Worm (Caenorhabditis elegans) whole organism, L4 larva: ENCODE measurements around the gene romo-1.

Experiments used
- ceh-44 ChIP-seq: fragments of 200-800 bp; sonication (Bioruptor generic); IDR thresholded peaks from 2 replicates; pipeline ENCODE4 v1.3.6; 2022; ENCODE audit warnings: missing genetic modification reagents, missing genetic modification characterization, missing compliant biosample characterization
- jun-1 ChIP-seq: fragments of 150-350 bp; optimal IDR thresholded peaks from 2 replicates; lab custom pipeline; 2014; ENCODE audit warnings: missing biosample characterization, missing genetic modification reagents, missing genetic modification characterization
- mep-1 ChIP-seq: fragments of 150-350 bp; sonication (generic microtip); optimal IDR thresholded peaks from 3 replicates; lab custom pipeline; 2014; ENCODE audit warnings: missing biosample characterization, missing genetic modification characterization
- nhr-11 ChIP-seq: fragments of 150-350 bp; optimal IDR thresholded peaks from 2 replicates; lab custom pipeline; 2014; ENCODE audit warnings: missing biosample characterization, missing genetic modification characterization
- nhr-237 ChIP-seq: sonication (generic microtip); optimal IDR thresholded peaks from 2 replicates; lab custom pipeline; 2017; ENCODE audit warnings: missing biosample characterization, missing genetic modification characterization
- nhr-41 ChIP-seq: fragments of 200-800 bp; sonication (Bioruptor generic); IDR thresholded peaks from 2 replicates; pipeline ENCODE4 v1.3.6; 2022; ENCODE audit warnings: missing genetic modification reagents, missing genetic modification characterization, missing compliant biosample characterization
- pha-4 ChIP-seq, 2 experiments: fragments of 150-350 bp in 1 of 2; fragments of 200-800 bp in 1 of 2; sonication (Bioruptor generic) in 1 of 2; IDR thresholded peaks in 1 of 2; optimal IDR thresholded peaks in 1 of 2; 2 replicates each; pipeline versions ENCODE4 v1.3.6 to Lab custom; 2014 to 2022; ENCODE audit warnings: missing genetic modification characterization in 2 of 2, missing genetic modification reagents in 2 of 2, missing biosample characterization in 1 of 2, missing compliant biosample characterization in 1 of 2
- skn-1 ChIP-seq: fragments of 150-350 bp; optimal IDR thresholded peaks from 2 replicates; lab custom pipeline; 2014; ENCODE audit warnings: missing biosample characterization, missing genetic modification characterization
- unc-62 ChIP-seq, 3 experiments: fragments of 150-350 bp in 1 of 3; sonication (generic microtip); optimal IDR thresholded peaks in 2 of 3; peaks in 1 of 3; 1 replicate in 1 of 3; 2 replicates in 2 of 3; lab custom pipeline; 2014 to 2017; ENCODE audit warnings: missing biosample characterization in 3 of 3, missing genetic modification characterization in 3 of 3, missing genetic modification reagents in 3 of 3, missing genotype in 1 of 3

DNA sequence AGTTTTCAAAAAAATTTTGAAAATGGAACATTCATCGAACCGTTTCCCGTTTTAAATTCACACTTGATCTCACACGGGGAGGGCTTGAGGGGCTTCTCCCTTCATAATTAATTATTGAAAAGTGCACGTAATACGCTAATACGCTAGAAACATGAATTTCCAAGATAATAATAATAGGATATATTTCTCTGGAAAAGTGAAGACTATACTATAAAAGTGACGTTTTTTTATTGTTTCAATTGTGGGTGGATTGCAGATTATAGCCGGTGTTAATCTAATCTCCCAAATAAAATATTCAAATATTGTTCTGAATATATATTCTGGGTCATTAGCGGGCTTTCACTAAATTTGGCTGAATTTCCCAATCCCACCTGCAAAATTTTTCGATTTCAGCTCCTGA lies 4.0 kb downstream of the romo-1 start:
- TF ChIP-seq nhr-41 (GFP tag; lab: Robert Waterston, UW): no peak
- TF ChIP-seq skn-1 (tag; lab: Kevin White, UChicago): no peak
- no peak for TF ChIP-seq pha-4 (GFP tag; IDR thresholded peaks at IDR 0.05; lab: Robert Waterston, UW)
- TF ChIP-seq pha-4 (tag; optimal IDR thresholded peaks at IDR 0.05; lab: Kevin White, UChicago): no peak
- TF ChIP-seq unc-62 (GFP tag; optimal IDR thresholded peaks at IDR 0.05 in 1 of 2; lab: Kevin White, UChicago): no peak
- TF ChIP-seq unc-62 (tag; optimal IDR thresholded peaks at IDR 0.05; lab: Kevin White, UChicago): no peak
- no peak for TF ChIP-seq nhr-237 (tag; lab: Kevin White, UChicago)
- TF ChIP-seq ceh-44 (GFP tag; lab: Robert Waterston, UW): no peak
- no peak for TF ChIP-seq nhr-11 (tag; lab: Kevin White, UChicago)
- no peak for TF ChIP-seq mep-1 (tag; lab: Kevin White, UChicago)
- TF ChIP-seq jun-1 (tag; lab: Kevin White, UChicago): no peak
